Fruit fly (Drosophila melanogaster): Measurements from ENCODE around the gene CG8927.

Gene CG8927

DNA sequence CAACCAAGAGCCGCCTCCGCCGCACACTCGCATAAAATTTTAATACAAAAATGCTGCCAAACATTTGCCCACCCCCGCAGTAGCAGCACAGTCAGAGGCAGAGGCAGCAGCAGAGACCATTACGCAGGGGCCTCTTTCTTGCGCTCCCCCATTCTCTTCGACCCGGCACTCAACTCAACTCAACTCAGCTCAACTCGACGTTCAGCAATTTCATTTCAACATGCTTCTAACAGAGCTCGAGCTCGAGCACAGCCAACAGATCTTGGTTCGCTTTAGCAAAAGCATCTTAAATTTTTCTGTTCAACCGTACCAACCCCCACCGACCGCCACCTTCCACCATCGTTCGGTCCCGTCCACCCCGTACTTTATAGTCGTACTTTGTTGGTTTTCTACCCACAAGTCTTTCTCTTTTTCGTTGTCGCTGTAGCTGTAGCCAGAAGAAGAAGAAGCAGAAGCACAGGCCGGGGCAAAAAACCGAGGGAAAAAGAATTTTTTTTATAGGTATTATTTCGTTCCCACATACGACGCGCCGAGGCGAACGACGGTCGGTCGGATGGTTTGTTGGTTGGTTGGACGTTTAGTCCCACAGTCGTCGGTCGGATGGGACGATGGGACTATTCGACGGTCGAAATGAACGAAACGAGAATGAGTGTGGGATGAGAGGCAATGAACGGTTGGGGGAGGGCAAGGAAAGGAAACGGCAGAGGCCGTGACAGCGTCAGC is 54.6 kb downstream of the CG8927 start (continued):
- TF ChIP-seq chif (GFP tag; optimal IDR thresholded peaks at IDR 0.05), result no peak
- no peak for TF ChIP-seq wdn (GFP tag; IDR thresholded peaks at IDR 0.05)
- TF ChIP-seq ranshi (GFP tag; IDR thresholded peaks at IDR 0.05), result no peak
- no peak for TF ChIP-seq CG3726 (GFP tag; IDR thresholded peaks at IDR 0.05)
- no peak for TF ChIP-seq CG10267 (tag; optimal IDR thresholded peaks at IDR 0.05)
- TF ChIP-seq Aef1 (GFP tag; IDR thresholded peaks at IDR 0.05), result no peak
- TF ChIP-seq Hey (tag; optimal IDR thresholded peaks at IDR 0.05), result peak; percentile 35
- TF ChIP-seq CG11696 (GFP tag; IDR thresholded peaks at IDR 0.05), result no peak
- TF ChIP-seq CG2875 (GFP tag; optimal IDR thresholded peaks at IDR 0.05), result no peak
- peak; percentile 79 for TF ChIP-seq bigmax (GFP tag; optimal IDR thresholded peaks at IDR 0.05)
- no peak for TF ChIP-seq jigr1 (GFP tag; IDR thresholded peaks at IDR 0.05)
- peak; percentile 47 for TF ChIP-seq nerfin-1 (tag; optimal IDR thresholded peaks at IDR 0.05)
- peak; percentile 36 for TF ChIP-seq disco-r (GFP tag; optimal IDR thresholded peaks at IDR 0.05)
- TF ChIP-seq CG32767 (GFP tag; IDR thresholded peaks at IDR 0.05), result no peak
- TF ChIP-seq Sox100B (GFP tag; optimal IDR thresholded peaks at IDR 0.05), result no peak
- TF ChIP-seq CG2712 (tag; optimal IDR thresholded peaks at IDR 0.05), result no peak
- no peak for TF ChIP-seq lmd (GFP tag; IDR thresholded peaks at IDR 0.05)
- no peak for TF ChIP-seq CG11504 (tag; optimal IDR thresholded peaks at IDR 0.05)
- no peak for TF ChIP-seq slbo (GFP tag; IDR thresholded peaks at IDR 0.05)
- TF ChIP-seq Sox102F (GFP tag; optimal IDR thresholded peaks at IDR 0.05), result no peak
- TF ChIP-seq Abd-B (GFP tag; optimal IDR thresholded peaks at IDR 0.05), result no peak
- no peak for TF ChIP-seq CG8924 (tag; optimal IDR thresholded peaks at IDR 0.05)
- no peak for TF ChIP-seq unc-4 (GFP tag; IDR thresholded peaks at IDR 0.05; ENCODE audit: partially characterized antibody)
- TF ChIP-seq sc (optimal IDR thresholded peaks at IDR 0.05), result no peak
- TF ChIP-seq sc (GFP tag; optimal IDR thresholded peaks at IDR 0.05), result no peak
- no peak for TF ChIP-seq CG3995 (GFP tag; optimal IDR thresholded peaks at IDR 0.05)
- no peak for TF ChIP-seq Neu2 (GFP tag; optimal IDR thresholded peaks at IDR 0.05; ENCODE audit: borderline replicate concordance)
- no peak for TF ChIP-seq Mes4 (GFP tag; optimal IDR thresholded peaks at IDR 0.05)
- TF ChIP-seq tup (GFP tag; optimal IDR thresholded peaks at IDR 0.05), result no peak
- TF ChIP-seq Dbx (GFP tag; IDR thresholded peaks at IDR 0.05), result no peak
- peak; percentile 9 for TF ChIP-seq Vsx1 (GFP tag; optimal IDR thresholded peaks at IDR 0.05)
- no peak for TF ChIP-seq Hsf (GFP tag; optimal IDR thresholded peaks at IDR 0.05)
- TF ChIP-seq CG8765 (GFP tag; IDR thresholded peaks at IDR 0.05), result no peak
- TF ChIP-seq B-H2 (GFP tag; optimal IDR thresholded peaks at IDR 0.05), result no peak
- no peak for TF ChIP-seq dmrt11E (tag; optimal IDR thresholded peaks at IDR 0.05)
- TF ChIP-seq stc (GFP tag; IDR thresholded peaks at IDR 0.05), result no peak
- no peak for TF ChIP-seq gsb-n (tag; optimal IDR thresholded peaks at IDR 0.05)
- TF ChIP-seq CG8089 (GFP tag; optimal IDR thresholded peaks at IDR 0.05), result no peak
- no peak for TF ChIP-seq Rfx (GFP tag; IDR thresholded peaks at IDR 0.05)
- no peak for TF ChIP-seq CrebB (tag; optimal IDR thresholded peaks at IDR 0.05)
- TF ChIP-seq Awh (GFP tag; IDR thresholded peaks at IDR 0.05), result no peak
- no peak for TF ChIP-seq z (GFP tag; IDR thresholded peaks at IDR 0.05)
- TF ChIP-seq Scr (GFP tag; IDR thresholded peaks at IDR 0.05; ENCODE audit: partially characterized antibody), result no peak
- no peak for TF ChIP-seq insv (GFP tag; optimal IDR thresholded peaks at IDR 0.05)
- TF ChIP-seq amos (GFP tag; IDR thresholded peaks at IDR 0.05; ENCODE audit: partially characterized antibody), result no peak
- peak; percentile 9 for TF ChIP-seq CG8944 (GFP tag; optimal IDR thresholded peaks at IDR 0.05)
- no peak for TF ChIP-seq klu (GFP tag; IDR thresholded peaks at IDR 0.05)
- no peak for TF ChIP-seq CG9437 (GFP tag; optimal IDR thresholded peaks at IDR 0.05)
- no peak for TF ChIP-seq grau (tag; optimal IDR thresholded peaks at IDR 0.05)
- no peak for TF ChIP-seq pum (GFP tag; optimal IDR thresholded peaks at IDR 0.05)
- no peak for TF ChIP-seq Hr39 (optimal IDR thresholded peaks at IDR 0.05)
- TF ChIP-seq Atf6 (GFP tag; IDR thresholded peaks at IDR 0.05), result no peak
